Worm (Caenorhabditis elegans): ENCODE measurements around the gene fbxa-55.

DNA sequence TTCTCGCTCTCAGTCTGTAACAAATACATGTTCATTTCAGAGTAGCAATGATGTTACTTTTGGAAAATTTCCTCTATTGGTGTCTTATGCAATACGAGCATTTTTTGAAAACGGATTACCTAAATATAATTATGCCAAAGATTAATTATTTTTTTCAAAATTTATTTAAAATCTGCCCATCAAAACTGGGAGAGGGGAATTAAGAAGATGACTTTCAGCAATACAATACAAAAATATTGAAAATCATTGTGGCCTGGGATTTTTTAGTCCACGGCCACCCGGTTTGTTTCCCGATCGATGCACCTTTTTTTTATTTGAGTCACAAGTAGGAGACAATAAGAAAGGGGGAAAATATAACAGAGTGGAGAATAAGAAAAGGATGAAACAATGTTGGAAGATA lies 2.1 kb upstream of the fbxa-55 start, which contains the start of gene fbxa-56:
- no peak for TF ChIP-seq bed-2 (GFP tag; IDR thresholded peaks at IDR 0.05)
- TF ChIP-seq aptf-3 (GFP tag; IDR thresholded peaks at IDR 0.05), result no peak
- TF ChIP-seq ekl-4 (GFP tag; IDR thresholded peaks at IDR 0.05), result no peak
- no peak for TF ChIP-seq ztf-28 (GFP tag; IDR thresholded peaks at IDR 0.05)
- TF ChIP-seq pha-4 (tag; optimal IDR thresholded peaks at IDR 0.05), result no peak
- no peak for TF ChIP-seq lin-35 (GFP tag; optimal IDR thresholded peaks at IDR 0.05)
- no peak for TF ChIP-seq let-526 (GFP tag; IDR thresholded peaks at IDR 0.05)
- TF ChIP-seq unc-62 (GFP tag; optimal IDR thresholded peaks at IDR 0.05), result no peak
- TF ChIP-seq efl-1 (GFP tag; optimal IDR thresholded peaks at IDR 0.05), result no peak
- TF ChIP-seq K12H6.12 (tag; optimal IDR thresholded peaks at IDR 0.05), result no peak
- TF ChIP-seq pbrm-1 (GFP tag; IDR thresholded peaks at IDR 0.05), result no peak
- no peak for TF ChIP-seq K11D2.4 (GFP tag; IDR thresholded peaks at IDR 0.05)
- no peak for TF ChIP-seq nhr-80 (tag; optimal IDR thresholded peaks at IDR 0.05)
